Fruit fly (Drosophila melanogaster): ENCODE results near the gene hh.
A peak's percentile ranks its signal among the peaks of the same experiment; 100 is the strongest.

The hh gene

dm6 chr3R:23117683-23118470 is 23.8 kb downstream of the hh start, which contains the start of the genes Rassf and CenB1A (continued):
- TF ChIP-seq gsb-n (tag; optimal IDR thresholded peaks at IDR 0.05): no peak
- peak; percentile 13 for TF ChIP-seq CG11723 (GFP tag; optimal IDR thresholded peaks at IDR 0.05)
- no peak for TF ChIP-seq CTCF (GFP tag; optimal IDR thresholded peaks at IDR 0.05)
- no peak for TF ChIP-seq btn (GFP tag; optimal IDR thresholded peaks at IDR 0.05)
- no peak for TF ChIP-seq CG2202 (tag; optimal IDR thresholded peaks at IDR 0.05)
- no peak for TF ChIP-seq CG12769 (tag; optimal IDR thresholded peaks at IDR 0.05)
- TF ChIP-seq CG15696 (tag; optimal IDR thresholded peaks at IDR 0.05): peak; percentile 32
- TF ChIP-seq NC2α (GFP tag; optimal IDR thresholded peaks at IDR 0.05): peak; percentile 28
- peak; percentile 59 for TF ChIP-seq Dip3 (GFP tag; optimal IDR thresholded peaks at IDR 0.05)
- no peak for TF ChIP-seq usp (GFP tag; optimal IDR thresholded peaks at IDR 0.05)
- TF ChIP-seq lab (GFP tag; optimal IDR thresholded peaks at IDR 0.05): peak; percentile 19
- TF ChIP-seq Sry-δ (GFP tag; optimal IDR thresholded peaks at IDR 0.05): peak; percentile 48
- peak; percentile 33 for TF ChIP-seq Dek (tag; optimal IDR thresholded peaks at IDR 0.05)
- no peak for TF ChIP-seq sens-2 (GFP tag; IDR thresholded peaks at IDR 0.05)
- peak; percentile 70 for TF ChIP-seq slbo (GFP tag; IDR thresholded peaks at IDR 0.05)
- no peak for TF ChIP-seq NK7.1 (GFP tag; optimal IDR thresholded peaks at IDR 0.05)
- peak; percentile 9; the same call in 1 of the 3 replicates for TF ChIP-seq CG2889 (GFP tag; IDR thresholded peaks at IDR 0.05)
- peak; percentile 5 for TF ChIP-seq CG7271 (tag; optimal IDR thresholded peaks at IDR 0.05)
- TF ChIP-seq CrebB (tag; optimal IDR thresholded peaks at IDR 0.05): no peak
- TF ChIP-seq Dip2 (GFP tag; IDR thresholded peaks at IDR 0.05): no peak
- TF ChIP-seq CG12659 (GFP tag; optimal IDR thresholded peaks at IDR 0.05): peak; percentile 51
- TF ChIP-seq chn (GFP tag; optimal IDR thresholded peaks at IDR 0.05): peak; percentile 50
- TF ChIP-seq dm (GFP tag; optimal IDR thresholded peaks at IDR 0.05): peak; percentile 11
- 0 out of 2 replicates have a peak, but pooled peaks have one; percentile 31 for TF ChIP-seq CG1024 (GFP tag; IDR thresholded peaks at IDR 0.05)
- TF ChIP-seq CG4707 (GFP tag; optimal IDR thresholded peaks at IDR 0.05): no peak
- TF ChIP-seq CG18764 (GFP tag; optimal IDR thresholded peaks at IDR 0.05): no peak
- no peak for TF ChIP-seq insv (GFP tag; optimal IDR thresholded peaks at IDR 0.05)
- TF ChIP-seq dysf (GFP tag; IDR thresholded peaks at IDR 0.05): peak; percentile 41; the same call in 1 of the 3 replicates
- peak; percentile 64 for TF ChIP-seq lmd (GFP tag; IDR thresholded peaks at IDR 0.05)
- peak; percentile 59 for TF ChIP-seq Xbp1 (GFP tag; optimal IDR thresholded peaks at IDR 0.05)
- peak in 1 of 2 experiments; percentile 36 for TF ChIP-seq chif (GFP tag; optimal IDR thresholded peaks at IDR 0.05)
- peak; percentile 54 for TF ChIP-seq CG13775 (GFP tag; optimal IDR thresholded peaks at IDR 0.05)
- peak; percentile 55 for TF ChIP-seq lilli (GFP tag; optimal IDR thresholded peaks at IDR 0.05)
- peak; percentile 52 for TF ChIP-seq Rfx (GFP tag; IDR thresholded peaks at IDR 0.05)
- TF ChIP-seq cwo (GFP tag; optimal IDR thresholded peaks at IDR 0.05): peak; percentile 7

dm6 chr3R:23112680-23113362 is 28.9 kb downstream of the hh start, which contains the start of gene Cow:
Gene Cow, minus strand, starts transcription at chr3R:23112730.
- TF ChIP-seq CG17829 (tag; optimal IDR thresholded peaks at IDR 0.05): peak; percentile 32
- TF ChIP-seq CG18476 (GFP tag; optimal IDR thresholded peaks at IDR 0.05): peak; percentile 51
- TF ChIP-seq az2 (GFP tag; optimal IDR thresholded peaks at IDR 0.05): peak; percentile 35
- TF ChIP-seq Dip3 (GFP tag; optimal IDR thresholded peaks at IDR 0.05): peak; percentile 54
- peak; percentile 69 for TF ChIP-seq dmrt99B (tag; optimal IDR thresholded peaks at IDR 0.05)
- peak; percentile 50; the same call in 1 of the 2 replicates for TF ChIP-seq E2f2 (GFP tag; IDR thresholded peaks at IDR 0.05)
- TF ChIP-seq CG18764 (GFP tag; optimal IDR thresholded peaks at IDR 0.05): peak; percentile 3
- TF ChIP-seq tup (GFP tag; optimal IDR thresholded peaks at IDR 0.05): peak; percentile 3
- peak; percentile 48 for TF ChIP-seq bab2 (GFP tag; optimal IDR thresholded peaks at IDR 0.05)
- peak; percentile 63 for TF ChIP-seq Taf1 (GFP tag; IDR thresholded peaks at IDR 0.05)
- peak; percentile 56 for TF ChIP-seq nau (GFP tag; optimal IDR thresholded peaks at IDR 0.05)
- peak; percentile 61 for TF ChIP-seq HmgZ (tag; optimal IDR thresholded peaks at IDR 0.05)
- TF ChIP-seq fd96Cb (tag; optimal IDR thresholded peaks at IDR 0.05): no peak
- peak; percentile 55; the same call in 1 of the 2 replicates for TF ChIP-seq CG17328 (GFP tag; IDR thresholded peaks at IDR 0.05)
- no peak for TF ChIP-seq NC2α (GFP tag; optimal IDR thresholded peaks at IDR 0.05)
- no peak for TF ChIP-seq usp (GFP tag; optimal IDR thresholded peaks at IDR 0.05)
- peak; percentile 17 for TF ChIP-seq D19A (tag; optimal IDR thresholded peaks at IDR 0.05)
- peak; percentile 48 for TF ChIP-seq CHES-1-like (GFP tag; optimal IDR thresholded peaks at IDR 0.05)

Data from whole organism, embryonic.